Worm (Caenorhabditis elegans) whole organism, L4 larva: ENCODE results near the gene rfc-4.

Experiments used
- D1046.2 ChIP-seq: fragments of 200-800 bp; sonication (Bioruptor generic); IDR thresholded peaks from 2 replicates; pipeline ENCODE4 v1.3.6; 2022; ENCODE audit warnings: missing genetic modification characterization, missing compliant biosample characterization
- F26F4.8 ChIP-seq: fragments of 200-800 bp; sonication (Bioruptor generic); conservative IDR thresholded peaks from 2 replicates; pipeline ENCODE4 v1.3.6; 2022; ENCODE audit warnings: missing genetic modification characterization, missing compliant biosample characterization
- F44E2.7 ChIP-seq: fragments of 200-800 bp; sonication (Bioruptor generic); IDR thresholded peaks from 2 replicates; pipeline ENCODE4 v2.1.2; 2022; ENCODE audit warnings: missing genetic modification characterization, missing compliant biosample characterization
- T26A8.4 ChIP-seq: fragments of 200-800 bp; sonication (Bioruptor generic); IDR thresholded peaks from 2 replicates; pipeline ENCODE4 v1.3.6; 2022; ENCODE audit warnings: missing genetic modification characterization, missing compliant biosample characterization
- Y105C5A.15 ChIP-seq: fragments of 200-800 bp; sonication (Bioruptor generic); IDR thresholded peaks from 2 replicates; pipeline ENCODE4 v1.3.6; 2022; ENCODE audit warnings: missing genetic modification characterization, missing compliant biosample characterization
- Y48G9A.11 ChIP-seq: fragments of 200-800 bp; sonication (Bioruptor generic); IDR thresholded peaks from 2 replicates; pipeline ENCODE4 v1.3.6; 2022; ENCODE audit warnings: missing genetic modification reagents, missing genetic modification characterization, missing compliant biosample characterization
- aha-1 ChIP-seq: fragments of 150-350 bp; peaks from one replicate; lab custom pipeline; 2014; ENCODE audit warnings: missing biosample characterization, missing genetic modification characterization
- aly-2 ChIP-seq: sonication (generic microtip); optimal IDR thresholded peaks from 2 replicates; lab custom pipeline; 2018; ENCODE audit warnings: missing biosample characterization, missing genetic modification characterization
- ceh-20 ChIP-seq: fragments of 200-800 bp; sonication (Bioruptor generic); IDR thresholded peaks from 2 replicates; pipeline ENCODE4 v1.3.6; 2022; ENCODE audit warnings: missing genetic modification reagents, missing genetic modification characterization, missing compliant biosample characterization
- ceh-28 ChIP-seq: fragments of 150-350 bp; optimal IDR thresholded peaks from 2 replicates; lab custom pipeline; 2014; ENCODE audit warnings: missing biosample characterization, missing genetic modification reagents, missing genetic modification characterization
- ceh-44 ChIP-seq: fragments of 200-800 bp; sonication (Bioruptor generic); IDR thresholded peaks from 2 replicates; pipeline ENCODE4 v1.3.6; 2022; ENCODE audit warnings: missing genetic modification reagents, missing genetic modification characterization, missing compliant biosample characterization
- ces-1 ChIP-seq: fragments of 150-350 bp; sonication (generic microtip); optimal IDR thresholded peaks from 4 replicates; lab custom pipeline; 2014; ENCODE audit warnings: missing biosample characterization, missing genetic modification reagents, missing genetic modification characterization
- daf-12 ChIP-seq: fragments of 150-350 bp; optimal IDR thresholded peaks from 2 replicates; lab custom pipeline; 2014; ENCODE audit warnings: missing biosample characterization, missing genetic modification reagents, missing genetic modification characterization
- dmd-6 ChIP-seq: fragments of 200-800 bp; sonication (Bioruptor generic); IDR thresholded peaks from 2 replicates; pipeline ENCODE4 v1.3.6; 2022; ENCODE audit warnings: missing genetic modification reagents, missing genetic modification characterization, missing compliant biosample characterization
- egl-27 ChIP-seq: sonication (generic microtip); optimal IDR thresholded peaks from 3 replicates; lab custom pipeline; 2017; ENCODE audit warnings: missing biosample characterization, missing genetic modification reagents, missing genetic modification characterization
- hlh-30 ChIP-seq: sonication (generic microtip); optimal IDR thresholded peaks from 2 replicates; lab custom pipeline; 2017; ENCODE audit warnings: antibody characterized with exemption, mild to moderate bottlenecking, missing genetic modification characterization, missing compliant biosample characterization; ENCODE audit not compliant: insufficient read depth
- hmg-1.1 ChIP-seq: fragments of 200-800 bp; sonication (Bioruptor generic); IDR thresholded peaks from 2 replicates; pipeline ENCODE4 v1.3.6; 2022; ENCODE audit warnings: missing genetic modification reagents, missing genetic modification characterization, missing compliant biosample characterization
- lim-7 ChIP-seq: fragments of 200-800 bp; sonication (Bioruptor generic); IDR thresholded peaks from 2 replicates; pipeline ENCODE4 v1.3.6; 2022; ENCODE audit warnings: missing genetic modification characterization, missing compliant biosample characterization
- lin-1 ChIP-seq: fragments of 200-800 bp; sonication (Bioruptor generic); IDR thresholded peaks from 2 replicates; pipeline ENCODE4 v1.3.6; 2022; ENCODE audit warnings: missing genetic modification reagents, missing genetic modification characterization, missing compliant biosample characterization
- lin-13 ChIP-seq: fragments of 150-350 bp; optimal IDR thresholded peaks from 2 replicates; lab custom pipeline; 2014; ENCODE audit warnings: missing biosample characterization, missing genetic modification reagents, missing genetic modification characterization
- lin-29 ChIP-seq: fragments of 200-800 bp; sonication (Bioruptor generic); IDR thresholded peaks from 2 replicates; pipeline ENCODE4 v1.3.6; 2022; ENCODE audit warnings: missing genetic modification reagents, missing genetic modification characterization, missing compliant biosample characterization
- lin-38 ChIP-seq: fragments of 200-800 bp; sonication (Bioruptor generic); IDR thresholded peaks from 2 replicates; pipeline ENCODE4 v1.3.6; 2022; ENCODE audit warnings: missing genetic modification reagents, missing genetic modification characterization, missing compliant biosample characterization
- lin-39 ChIP-seq: fragments of 150-350 bp; optimal IDR thresholded peaks from 2 replicates; lab custom pipeline; 2014; ENCODE audit warnings: missing biosample characterization, missing genetic modification reagents, missing genetic modification characterization
- lsy-2 ChIP-seq, 2 experiments: fragments of 150-350 bp in 1 of 2; sonication (generic microtip) in 1 of 2; optimal IDR thresholded peaks; 2 replicates each; lab custom pipeline; 2014 to 2017; ENCODE audit warnings: missing biosample characterization in 2 of 2, missing genetic modification characterization in 2 of 2
- madf-9 ChIP-seq: fragments of 200-800 bp; sonication (Bioruptor generic); conservative IDR thresholded peaks from 2 replicates; pipeline ENCODE4 v1.3.6; 2022; ENCODE audit warnings: missing genetic modification reagents, missing genetic modification characterization, missing compliant biosample characterization
- mep-1 ChIP-seq: fragments of 150-350 bp; sonication (generic microtip); optimal IDR thresholded peaks from 3 replicates; lab custom pipeline; 2014; ENCODE audit warnings: missing biosample characterization, missing genetic modification characterization
- nhr-10 ChIP-seq: fragments of 150-350 bp; optimal IDR thresholded peaks from 2 replicates; lab custom pipeline; 2014; ENCODE audit warnings: missing biosample characterization, missing genetic modification characterization
- nhr-102 ChIP-seq: sonication (generic microtip); optimal IDR thresholded peaks from 2 replicates; lab custom pipeline; 2016; ENCODE audit warnings: mild to moderate bottlenecking, missing genetic modification characterization, moderate library complexity, missing compliant biosample characterization
- nhr-11 ChIP-seq: fragments of 150-350 bp; optimal IDR thresholded peaks from 2 replicates; lab custom pipeline; 2014; ENCODE audit warnings: missing biosample characterization, missing genetic modification characterization
- nhr-237 ChIP-seq: sonication (generic microtip); optimal IDR thresholded peaks from 2 replicates; lab custom pipeline; 2017; ENCODE audit warnings: missing biosample characterization, missing genetic modification characterization
- nhr-25 ChIP-seq: sonication (generic microtip); optimal IDR thresholded peaks from 2 replicates; lab custom pipeline; 2017; ENCODE audit warnings: missing genetic modification characterization, mild to moderate bottlenecking, missing compliant biosample characterization, antibody characterized with exemption, moderate library complexity, borderline replicate concordance; ENCODE audit not compliant: insufficient read depth
- nhr-41 ChIP-seq: fragments of 200-800 bp; sonication (Bioruptor generic); IDR thresholded peaks from 2 replicates; pipeline ENCODE4 v1.3.6; 2022; ENCODE audit warnings: missing genetic modification reagents, missing genetic modification characterization, missing compliant biosample characterization
- rbr-2 ChIP-seq: sonication (generic microtip); optimal IDR thresholded peaks from 2 replicates; lab custom pipeline; 2016; ENCODE audit warnings: missing genotype, missing genetic modification characterization, missing compliant biosample characterization
- saeg-2 ChIP-seq: fragments of 200-800 bp; sonication (Bioruptor generic); IDR thresholded peaks from 2 replicates; pipeline ENCODE4 v1.3.6; 2022; ENCODE audit warnings: missing genetic modification reagents, missing genetic modification characterization, missing compliant biosample characterization
- sdz-12 ChIP-seq: fragments of 200-800 bp; sonication (Bioruptor generic); optimal IDR thresholded peaks from 2 replicates; lab custom pipeline; 2018; ENCODE audit warnings: mild to moderate bottlenecking, missing genetic modification characterization, missing compliant biosample characterization
- skn-1 ChIP-seq: fragments of 150-350 bp; optimal IDR thresholded peaks from 2 replicates; lab custom pipeline; 2014; ENCODE audit warnings: missing biosample characterization, missing genetic modification characterization
- tra-1 ChIP-seq: fragments of 200-800 bp; sonication (Bioruptor generic); IDR thresholded peaks from 2 replicates; pipeline ENCODE4 v1.3.6; 2022; ENCODE audit warnings: missing genetic modification reagents, missing genetic modification characterization, missing compliant biosample characterization
- unc-62 ChIP-seq, 3 experiments: fragments of 150-350 bp in 1 of 3; sonication (generic microtip); optimal IDR thresholded peaks in 2 of 3; peaks in 1 of 3; 1 replicate in 1 of 3; 2 replicates in 2 of 3; lab custom pipeline; 2014 to 2017; ENCODE audit warnings: missing biosample characterization in 3 of 3, missing genetic modification characterization in 3 of 3, missing genetic modification reagents in 3 of 3, missing genotype in 1 of 3
- zfp-3 ChIP-seq: fragments of 200-800 bp; sonication (Bioruptor generic); conservative IDR thresholded peaks from 2 replicates; pipeline ENCODE4 v1.3.6; 2022; ENCODE audit warnings: missing genetic modification reagents, missing genetic modification characterization, missing compliant biosample characterization
- zip-2 ChIP-seq: fragments of 150-350 bp; optimal IDR thresholded peaks from 2 replicates; lab custom pipeline; 2014; ENCODE audit warnings: missing biosample characterization, missing genetic modification characterization
- ztf-7 ChIP-seq: fragments of 150-350 bp; optimal IDR thresholded peaks from 2 replicates; lab custom pipeline; 2014; ENCODE audit warnings: missing biosample characterization, missing genetic modification characterization

rfc-4 gene

DNA sequence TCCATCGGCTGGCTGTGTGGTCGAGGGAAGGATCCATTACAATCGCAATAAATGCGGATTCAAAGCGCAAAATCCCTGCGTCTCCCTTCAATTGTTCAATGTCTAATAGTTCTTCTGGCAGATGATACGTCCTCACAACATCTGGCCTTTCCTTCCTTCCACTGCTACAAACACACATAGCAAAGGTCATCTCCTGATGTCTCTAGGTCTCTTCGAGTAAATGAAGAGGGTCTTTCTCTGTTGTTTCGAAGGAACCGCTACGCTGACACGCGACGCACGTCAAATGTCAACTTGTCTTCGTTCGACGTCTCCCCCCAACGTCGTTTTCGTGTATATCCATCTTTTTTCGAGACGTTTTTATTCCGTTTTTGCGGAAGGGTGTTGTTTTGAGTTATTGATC is 6.8 kb downstream of the rfc-4 start (continued):
- TF ChIP-seq nhr-11 (tag; lab: Kevin White, UChicago): peak; percentile 40
- peak; percentile 47 for TF ChIP-seq rbr-2 (tag; lab: Kevin White, UChicago)
- TF ChIP-seq nhr-237 (tag; lab: Kevin White, UChicago): no peak

DNA sequence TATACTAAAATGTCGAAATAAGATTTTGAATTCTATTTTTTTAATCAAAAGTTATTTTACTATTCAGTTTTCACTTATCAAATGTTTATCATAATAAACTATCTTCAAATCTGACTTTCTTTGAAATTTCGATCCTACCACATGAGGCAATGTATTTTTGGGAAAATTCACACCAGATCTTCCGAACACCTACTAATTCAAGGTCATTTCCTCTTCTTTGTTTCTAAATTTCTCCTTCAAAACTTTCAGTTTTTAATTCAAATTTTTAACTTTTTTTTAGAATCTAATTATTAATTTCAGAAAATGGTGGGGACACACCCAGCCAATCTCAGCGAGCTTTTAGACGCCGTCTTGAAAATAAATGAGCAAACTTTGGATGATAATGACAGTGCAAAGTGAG is 7.5 kb downstream of the rfc-4 start, which contains the start of gene ceh-20:
Gene ceh-20, plus strand, starts transcription at position 301 of the 400 bp plus-strand sequence.
- peak in 1 of 2 experiments; percentile 65 for TF ChIP-seq unc-62 (GFP tag; optimal IDR thresholded peaks at IDR 0.05 in 1 of 2; lab: Kevin White, UChicago)
- TF ChIP-seq unc-62 (tag; optimal IDR thresholded peaks at IDR 0.05; lab: Kevin White, UChicago): no peak
- no peak for TF ChIP-seq ces-1

DNA sequence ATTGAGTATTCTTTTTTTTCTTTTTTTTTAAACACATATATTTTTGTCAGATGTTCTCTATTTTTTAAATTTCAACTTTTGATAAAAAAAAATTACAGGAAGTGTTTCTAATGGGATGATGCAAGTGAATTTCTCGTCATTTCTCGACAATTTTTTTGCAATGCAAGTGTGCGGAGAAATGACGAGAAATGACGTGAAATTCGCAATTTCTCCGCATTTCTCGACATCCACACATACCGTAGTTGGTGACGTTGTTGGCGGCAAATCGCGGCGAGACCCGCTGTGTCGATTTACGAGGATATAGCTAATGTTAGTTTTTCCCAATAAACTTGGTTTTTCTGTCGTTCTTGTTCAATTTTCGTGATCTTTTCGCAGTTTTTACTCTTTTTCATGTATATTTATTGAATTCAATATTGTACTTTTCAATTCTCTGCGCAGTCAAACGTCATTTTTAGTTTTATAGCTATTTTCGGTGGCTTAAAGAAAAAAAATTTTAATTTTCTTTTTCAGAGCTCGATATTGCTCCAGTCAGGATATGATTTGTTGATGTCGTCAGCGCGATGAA is 10.0 kb downstream of the rfc-4 start, which contains the start of gene F31E3.6:
Gene F31E3.6, plus strand, starts transcription at position 93 of the 565 bp plus-strand sequence.
- TF ChIP-seq lsy-2 (tag; optimal IDR thresholded peaks at IDR 0.05; lab: Kevin White, UChicago): peak; percentile 9 to 28
- peak; percentile 44; the same call in 1 of the 2 replicates for TF ChIP-seq lin-38 (GFP tag; lab: Robert Waterston, UW)
- peak; percentile 14; the same call in 1 of the 2 replicates for TF ChIP-seq T26A8.4 (GFP tag; lab: Robert Waterston, UW)
- TF ChIP-seq hmg-1.1 (GFP tag; lab: Robert Waterston, UW): 0 out of 2 replicates have a peak, but pooled peaks have one; percentile 41
- peak; percentile 52; the same call in 1 of the 2 replicates for TF ChIP-seq Y48G9A.11 (GFP tag; lab: Robert Waterston, UW)

DNA sequence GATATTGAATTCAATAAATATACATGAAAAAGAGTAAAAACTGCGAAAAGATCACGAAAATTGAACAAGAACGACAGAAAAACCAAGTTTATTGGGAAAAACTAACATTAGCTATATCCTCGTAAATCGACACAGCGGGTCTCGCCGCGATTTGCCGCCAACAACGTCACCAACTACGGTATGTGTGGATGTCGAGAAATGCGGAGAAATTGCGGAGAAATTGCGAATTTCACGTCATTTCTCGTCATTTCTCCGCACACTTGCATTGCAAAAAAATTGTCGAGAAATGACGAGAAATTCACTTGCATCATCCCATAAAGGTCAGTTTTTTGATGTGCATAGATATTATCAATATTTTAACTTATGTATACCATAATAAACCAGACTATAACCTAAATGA is 13.1 kb downstream of the rfc-4 start:
- TF ChIP-seq Y48G9A.11 (GFP tag; lab: Robert Waterston, UW): 0 out of 2 replicates have a peak, but pooled peaks have one; percentile 24
- TF ChIP-seq lin-38 (GFP tag; lab: Robert Waterston, UW): peak; percentile 38
- TF ChIP-seq, all 104 proteins: peak for 2; not testable (repeated sequence) for 102

DNA sequence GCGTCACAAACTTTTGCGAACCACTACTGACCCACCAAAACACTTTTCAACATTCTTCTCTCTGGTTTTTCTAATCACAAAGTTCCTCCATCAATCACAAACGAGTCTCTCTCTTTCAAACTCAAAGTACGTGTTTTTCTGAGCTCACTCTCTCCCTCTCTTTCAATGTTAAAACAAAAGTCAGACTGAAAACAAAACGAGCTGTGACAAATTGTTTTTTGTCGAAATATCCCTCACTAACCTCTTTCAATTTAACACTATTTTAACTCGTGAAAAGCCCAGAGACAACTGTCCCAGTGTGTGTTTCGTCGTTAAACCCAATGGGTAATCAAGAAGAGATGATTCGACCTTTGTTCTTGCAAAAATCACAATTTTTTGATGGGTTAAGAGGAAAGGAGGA is 16.0 kb downstream of the rfc-4 start:
- TF ChIP-seq zip-2 (tag; lab: Kevin White, UChicago): no peak
- TF ChIP-seq lin-29 (GFP tag; lab: Robert Waterston, UW): no peak
- TF ChIP-seq lin-1: no peak
- TF ChIP-seq nhr-25: no peak
- TF ChIP-seq nhr-41 (GFP tag; lab: Robert Waterston, UW): no peak
- peak; percentile 80 for TF ChIP-seq nhr-11 (tag; lab: Kevin White, UChicago)
- TF ChIP-seq T26A8.4 (GFP tag; lab: Robert Waterston, UW): no peak
- no peak for TF ChIP-seq skn-1 (tag; lab: Kevin White, UChicago)
- no peak for TF ChIP-seq ceh-44 (GFP tag; lab: Robert Waterston, UW)
- TF ChIP-seq madf-9: no peak
- no peak for TF ChIP-seq F44E2.7
- no peak for TF ChIP-seq hlh-30 (tag; lab: Kevin White, UChicago)
- no peak for TF ChIP-seq Y105C5A.15 (GFP tag; lab: Robert Waterston, UW)
- no peak for TF ChIP-seq D1046.2 (GFP tag; lab: Robert Waterston, UW)
- no peak for TF ChIP-seq sdz-12 (GFP tag; lab: Kevin White, UChicago)
- TF ChIP-seq nhr-10 (tag; lab: Kevin White, UChicago): no peak
- TF ChIP-seq aha-1 (tag; lab: Kevin White, UChicago): peak; percentile 90
- no peak for TF ChIP-seq lim-7 (GFP tag; lab: Robert Waterston, UW)
- TF ChIP-seq ceh-20: peak; percentile 72; the same call in 1 of the 2 replicates
- peak; percentile 27 for TF ChIP-seq mep-1 (tag; lab: Kevin White, UChicago)
- TF ChIP-seq nhr-237 (tag; lab: Kevin White, UChicago): no peak
- TF ChIP-seq saeg-2 (GFP tag; lab: Robert Waterston, UW): no peak
- no peak for TF ChIP-seq egl-27
- no peak for TF ChIP-seq lin-39 (tag; lab: Kevin White, UChicago)
- TF ChIP-seq zfp-3: no peak
- no peak for TF ChIP-seq ztf-7 (tag; lab: Kevin White, UChicago)
- no peak for TF ChIP-seq F26F4.8 (GFP tag; lab: Robert Waterston, UW)
- no peak for TF ChIP-seq lin-13
- no peak for TF ChIP-seq tra-1
- no peak for TF ChIP-seq dmd-6 (GFP tag; lab: Robert Waterston, UW)
- TF ChIP-seq nhr-102 (tag; lab: Kevin White, UChicago): no peak
- TF ChIP-seq aly-2: no peak
- TF ChIP-seq daf-12 (tag; lab: Kevin White, UChicago): no peak
- TF ChIP-seq ceh-28 (tag; lab: Kevin White, UChicago): no peak
